Worm (Caenorhabditis elegans): Measurements from ENCODE around the gene Y25C1A.2.

ce11 chrII:3117471-3117870 lies 5.1 kb downstream of the Y25C1A.2 start, which contains the start of gene T10D4.7:
- TF ChIP-seq ceh-48 (tag; optimal IDR thresholded peaks at IDR 0.05) (no peak), unc-86 (tag; optimal IDR thresholded peaks at IDR 0.05) (no peak), ama-1 (optimal IDR thresholded peaks at IDR 0.05) (no peak), pat-9 (tag; optimal IDR thresholded peaks at IDR 0.05) (no peak), ceh-30 (tag; optimal IDR thresholded peaks at IDR 0.05) (no peak), pqm-1 (tag; optimal IDR thresholded peaks at IDR 0.05) (no peak), lin-11 (tag; optimal IDR thresholded peaks at IDR 0.05) (no peak), fkh-10 (GFP tag; optimal IDR thresholded peaks at IDR 0.05) (no peak)
